Fruit fly (Drosophila melanogaster): ENCODE results near the gene Prestin.

dm6 chr3L:17912448-17912847 is 4.8 kb upstream of the Prestin start, which contains the start of gene CG5290:
- TF ChIP-seq h (optimal IDR thresholded peaks at IDR 0.05) (no peak), Myc (optimal IDR thresholded peaks at IDR 0.05) (no peak), ttk (optimal IDR thresholded peaks at IDR 0.05) (no peak), insv (optimal IDR thresholded peaks at IDR 0.05) (no peak)

All from Kc167 (cell line).